Worm (Caenorhabditis elegans) whole organism, midembryonic: Measurements from ENCODE around the gene H03A11.2.

ENCODE experiments used
- ref-1 ChIP-seq: fragments of 200-800 bp; sonication (Bioruptor generic); conservative IDR thresholded peaks from 2 replicates; pipeline ENCODE4 v1.3.6; 2022; ENCODE audit warnings: missing genetic modification reagents, missing genetic modification characterization, missing compliant biosample characterization
- tab-1 ChIP-seq: fragments of 200-800 bp; sonication (Bioruptor generic); IDR thresholded peaks from 2 replicates; pipeline ENCODE4 v1.3.6; 2022; ENCODE audit warnings: missing genetic modification characterization, missing compliant biosample characterization

ce11 chrX:15262875-15263274, 32.4 kb upstream of the H03A11.2 start:
- TF ChIP-seq tab-1 (GFP tag; lab: Robert Waterston, UW) (no peak), ref-1 (GFP tag; lab: Robert Waterston, UW) (no peak)
